Fruit fly (Drosophila melanogaster) whole organism, embryonic: Measurements from ENCODE around the gene CG7685.

Experiments
- Adf1 ChIP-seq: fragments of 200-800 bp; sonication (Bioruptor generic); IDR thresholded peaks from 2 replicates; pipeline ENCODE4 v1.3.6; 2022; ENCODE audit warnings: missing biosample characterization, missing genetic modification characterization
- Aef1 ChIP-seq: fragments of 200-800 bp; sonication (Bioruptor generic); IDR thresholded peaks from 3 replicates; pipeline ENCODE4 v1.3.6; 2022; ENCODE audit warnings: missing biosample characterization, missing genetic modification characterization
- Bgb ChIP-seq: fragments of 200-800 bp; sonication (Bioruptor generic); IDR thresholded peaks from 2 replicates; pipeline ENCODE4 v1.3.6; 2022; ENCODE audit warnings: missing biosample characterization, missing genetic modification characterization; ENCODE audit not compliant: partially characterized antibody
- CG1024 ChIP-seq: fragments of 200-800 bp; sonication (Bioruptor generic); IDR thresholded peaks from 2 replicates; pipeline ENCODE4 v1.3.6; 2022; ENCODE audit warnings: missing biosample characterization, missing genetic modification characterization
- CG11085 ChIP-seq: fragments of 200-800 bp; sonication (Bioruptor generic); IDR thresholded peaks from 2 replicates; pipeline ENCODE4 v1.3.6; 2022; ENCODE audit warnings: missing biosample characterization, missing genetic modification characterization
- CG11247 ChIP-seq: fragments of 200-800 bp; sonication (Bioruptor generic); IDR thresholded peaks from 2 replicates; pipeline ENCODE4 v1.3.6; 2022; ENCODE audit warnings: missing biosample characterization, missing genetic modification characterization
- CG13894 ChIP-seq: fragments of 200-800 bp; sonication (Bioruptor generic); optimal IDR thresholded peaks from 3 replicates; lab custom pipeline; 2018; ENCODE audit warnings: missing biosample characterization, mild to moderate bottlenecking, missing genetic modification characterization, moderate library complexity
- CG14050 ChIP-seq: fragments of 200-800 bp; sonication (Bioruptor generic); IDR thresholded peaks from 3 replicates; pipeline ENCODE4 v1.3.6; 2022; ENCODE audit warnings: missing biosample characterization, missing genetic modification characterization
- CG14667 ChIP-seq: fragments of 200-800 bp; sonication (Bioruptor generic); IDR thresholded peaks from 2 replicates; pipeline ENCODE4 v1.3.6; 2022; ENCODE audit warnings: missing biosample characterization, missing genetic modification characterization
- CG17385 ChIP-seq: fragments of 200-800 bp; sonication (Bioruptor generic); optimal IDR thresholded peaks from 3 replicates; lab custom pipeline; 2018; ENCODE audit warnings: missing biosample characterization, mild to moderate bottlenecking, missing genetic modification characterization
- CG18599 ChIP-seq: fragments of 200-800 bp; sonication (Bioruptor generic); optimal IDR thresholded peaks from 3 replicates; lab custom pipeline; 2017; ENCODE audit warnings: missing biosample characterization, missing genetic modification characterization, mild to moderate bottlenecking, moderate library complexity, missing genetic modification reagents
- CG2116 ChIP-seq: fragments of 200-800 bp; sonication (Bioruptor generic); optimal IDR thresholded peaks from 3 replicates; lab custom pipeline; 2018; ENCODE audit warnings: missing biosample characterization, mild to moderate bottlenecking, missing genetic modification characterization
- CG2875 ChIP-seq: fragments of 200-800 bp; sonication (Bioruptor generic); optimal IDR thresholded peaks from 2 replicates; lab custom pipeline; 2017; ENCODE audit warnings: missing biosample characterization, mild to moderate bottlenecking, missing genetic modification characterization, missing genetic modification reagents
- CG2889 ChIP-seq: fragments of 200-800 bp; sonication (Bioruptor generic); IDR thresholded peaks from 3 replicates; pipeline ENCODE4 v1.3.6; 2022; ENCODE audit warnings: missing biosample characterization, missing genetic modification characterization
- CG32772 ChIP-seq: fragments of 200-800 bp; sonication (Bioruptor generic); IDR thresholded peaks from 2 replicates; pipeline ENCODE4 v1.3.6; 2022; ENCODE audit warnings: missing biosample characterization, missing genetic modification characterization
- CG33213 ChIP-seq: fragments of 200-800 bp; sonication (Bioruptor generic); optimal IDR thresholded peaks from 3 replicates; lab custom pipeline; 2016; ENCODE audit warnings: missing biosample characterization, missing genetic modification characterization
- CG3407 ChIP-seq: fragments of 200-800 bp; sonication (Bioruptor generic); optimal IDR thresholded peaks from 2 replicates; lab custom pipeline; 2018; ENCODE audit warnings: missing biosample characterization, mild to moderate bottlenecking, missing genetic modification characterization
- CG34422 ChIP-seq: fragments of 200-800 bp; sonication (Bioruptor generic); IDR thresholded peaks from 3 replicates; pipeline ENCODE4 v1.3.6; 2022; ENCODE audit warnings: missing biosample characterization, missing genetic modification characterization
- CG4617 ChIP-seq: fragments of 200-800 bp; sonication (Bioruptor generic); optimal IDR thresholded peaks from 3 replicates; lab custom pipeline; 2016; ENCODE audit warnings: missing biosample characterization, missing genetic modification characterization, borderline replicate concordance
- CG6689 ChIP-seq: fragments of 200-800 bp; sonication (Bioruptor generic); IDR thresholded peaks from 2 replicates; pipeline ENCODE4 v1.3.6; 2022; ENCODE audit warnings: missing biosample characterization, missing genetic modification characterization
- CG6791 ChIP-seq: fragments of 200-800 bp; sonication (Bioruptor generic); IDR thresholded peaks from 3 replicates; pipeline ENCODE4 v1.3.6; 2022; ENCODE audit warnings: missing biosample characterization, missing genetic modification characterization; ENCODE audit not compliant: partially characterized antibody
- CG8089 ChIP-seq: fragments of 200-800 bp; sonication (Bioruptor generic); optimal IDR thresholded peaks from 3 replicates; lab custom pipeline; 2016; ENCODE audit warnings: missing biosample characterization, missing genetic modification characterization
- CG8290 ChIP-seq, 3 experiments: fragments of 200-800 bp; sonication (Bioruptor generic); optimal IDR thresholded peaks; 2 replicates each; lab custom pipeline; 2016 to 2019; ENCODE audit warnings: missing biosample characterization in 3 of 3, missing genetic modification characterization in 3 of 3, mild to moderate bottlenecking in 2 of 3, moderate library complexity in 1 of 3
- CHES-1-like ChIP-seq: fragments of 200-800 bp; sonication (Bioruptor generic); optimal IDR thresholded peaks from 2 replicates; lab custom pipeline; 2016; ENCODE audit warnings: missing biosample characterization, missing genetic modification characterization
- Ets97D ChIP-seq: fragments of 200-800 bp; sonication (Bioruptor generic); optimal IDR thresholded peaks from 3 replicates; lab custom pipeline; 2016; ENCODE audit warnings: missing biosample characterization, missing genetic modification characterization
- GATAe ChIP-seq: fragments of 200-800 bp; sonication (Bioruptor generic); conservative IDR thresholded peaks from 2 replicates; pipeline ENCODE4 v1.3.6; 2022; ENCODE audit warnings: missing biosample characterization, missing genetic modification characterization
- Gsc ChIP-seq: fragments of 200-800 bp; sonication (Bioruptor generic); IDR thresholded peaks from 2 replicates; pipeline ENCODE4 v1.3.6; 2022; ENCODE audit warnings: missing biosample characterization, missing genetic modification characterization
- HLH3B ChIP-seq: fragments of 200-800 bp; sonication (Bioruptor generic); IDR thresholded peaks from 2 replicates; pipeline ENCODE4 v1.3.6; 2022; ENCODE audit warnings: missing biosample characterization, missing genetic modification characterization
- HLH54F ChIP-seq: fragments of 200-800 bp; sonication (Bioruptor generic); optimal IDR thresholded peaks from 3 replicates; lab custom pipeline; 2016; ENCODE audit warnings: missing biosample characterization, missing genetic modification characterization
- HmgZ ChIP-seq: fragments of 200-800 bp; sonication (Bioruptor generic); optimal IDR thresholded peaks from 2 replicates; lab custom pipeline; 2018; ENCODE audit warnings: missing biosample characterization, mild to moderate bottlenecking, missing genetic modification characterization
- Ravus ChIP-seq: fragments of 200-800 bp; sonication (Bioruptor generic); IDR thresholded peaks from 2 replicates; pipeline ENCODE4 v1.3.6; 2022; ENCODE audit warnings: missing biosample characterization, missing genetic modification characterization
- Sry-δ ChIP-seq: fragments of 200-800 bp; sonication (Bioruptor generic); optimal IDR thresholded peaks from 2 replicates; lab custom pipeline; 2016; ENCODE audit warnings: missing biosample characterization, missing genetic modification characterization
- Xbp1 ChIP-seq: fragments of 200-800 bp; sonication (Bioruptor generic); optimal IDR thresholded peaks from 3 replicates; lab custom pipeline; 2016; ENCODE audit warnings: missing biosample characterization, mild to moderate bottlenecking, missing genetic modification characterization
- Xrp1 ChIP-seq: fragments of 200-800 bp; sonication (Bioruptor generic); IDR thresholded peaks from 2 replicates; pipeline ENCODE4 v1.3.6; 2022; ENCODE audit warnings: missing biosample characterization, missing genetic modification characterization
- bigmax ChIP-seq: fragments of 200-800 bp; sonication (Bioruptor generic); optimal IDR thresholded peaks from 2 replicates; lab custom pipeline; 2018; ENCODE audit warnings: missing biosample characterization, mild to moderate bottlenecking, missing genetic modification characterization
- ind ChIP-seq: fragments of 200-800 bp; sonication (Bioruptor generic); optimal IDR thresholded peaks from 3 replicates; lab custom pipeline; 2016; ENCODE audit warnings: missing biosample characterization, missing genetic modification characterization
- insv ChIP-seq, 2 experiments: fragments of 200-800 bp; sonication (Bioruptor generic); optimal IDR thresholded peaks; 3 replicates each; lab custom pipeline; 2016 to 2018; ENCODE audit warnings: missing biosample characterization in 2 of 2, missing genetic modification characterization in 2 of 2
- lola ChIP-seq, 3 experiments: fragments of >200 bp in 2 of 3; fragments of 200-800 bp in 1 of 3; sonication (Bioruptor generic) in 1 of 3; optimal IDR thresholded peaks; 2 replicates each; lab custom pipeline; 2017 to 2019; ENCODE audit warnings: missing biosample characterization in 3 of 3, missing genetic modification characterization in 3 of 3, mild to moderate bottlenecking in 1 of 3, moderate library complexity in 1 of 3
- prd ChIP-seq, 3 experiments: fragments of >200 bp in 2 of 3; fragments of 200-800 bp in 1 of 3; sonication (Bioruptor generic) in 1 of 3; optimal IDR thresholded peaks in 2 of 3; IDR thresholded peaks in 1 of 3; 2 replicates in 2 of 3; 3 replicates in 1 of 3; pipeline versions ENCODE4 v1.3.6 to Lab custom; 2017 to 2022; ENCODE audit warnings: missing biosample characterization in 1 of 3, missing genetic modification characterization in 1 of 3
- ro ChIP-seq: fragments of 200-800 bp; sonication (Bioruptor generic); IDR thresholded peaks from 2 replicates; pipeline ENCODE4 v1.3.6; 2022; ENCODE audit warnings: missing biosample characterization, missing genetic modification characterization
- tll ChIP-seq, 2 experiments: fragments of 200-800 bp in 1 of 2; fragments of >200 bp in 1 of 2; sonication (Bioruptor generic) in 1 of 2; optimal IDR thresholded peaks; 2 replicates each; lab custom pipeline; 2017 to 2019; ENCODE audit warnings: missing biosample characterization in 2 of 2, missing genetic modification characterization in 2 of 2, mild to moderate bottlenecking in 1 of 2, moderate library complexity in 1 of 2
- tna ChIP-seq: fragments of 200-800 bp; sonication (Bioruptor generic); IDR thresholded peaks from 2 replicates; pipeline ENCODE4 v1.3.6; 2022; ENCODE audit warnings: missing biosample characterization, missing genetic modification characterization; ENCODE audit not compliant: partially characterized antibody
- unc-4 ChIP-seq: fragments of 200-800 bp; sonication (Bioruptor generic); IDR thresholded peaks from 2 replicates; pipeline ENCODE4 v1.3.6; 2022; ENCODE audit warnings: missing biosample characterization, missing genetic modification characterization; ENCODE audit not compliant: partially characterized antibody
- wdn ChIP-seq: fragments of 200-800 bp; sonication (Bioruptor generic); IDR thresholded peaks from 2 replicates; pipeline ENCODE4 v1.3.6; 2022; ENCODE audit warnings: missing biosample characterization, missing genetic modification characterization
- wek ChIP-seq: fragments of 200-800 bp; sonication (Bioruptor generic); optimal IDR thresholded peaks from 3 replicates; lab custom pipeline; 2018; ENCODE audit warnings: missing biosample characterization, mild to moderate bottlenecking, missing genetic modification characterization, moderate library complexity
- zf30C ChIP-seq: fragments of 200-800 bp; sonication (Bioruptor generic); optimal IDR thresholded peaks from 3 replicates; lab custom pipeline; 2018; ENCODE audit warnings: missing biosample characterization, mild to moderate bottlenecking, missing genetic modification characterization
- zfh1 ChIP-seq: fragments of 200-800 bp; sonication (Bioruptor generic); IDR thresholded peaks from 3 replicates; pipeline ENCODE4 v1.3.6; 2022; ENCODE audit warnings: missing biosample characterization, missing genetic modification characterization

CG7685 gene

DNA sequence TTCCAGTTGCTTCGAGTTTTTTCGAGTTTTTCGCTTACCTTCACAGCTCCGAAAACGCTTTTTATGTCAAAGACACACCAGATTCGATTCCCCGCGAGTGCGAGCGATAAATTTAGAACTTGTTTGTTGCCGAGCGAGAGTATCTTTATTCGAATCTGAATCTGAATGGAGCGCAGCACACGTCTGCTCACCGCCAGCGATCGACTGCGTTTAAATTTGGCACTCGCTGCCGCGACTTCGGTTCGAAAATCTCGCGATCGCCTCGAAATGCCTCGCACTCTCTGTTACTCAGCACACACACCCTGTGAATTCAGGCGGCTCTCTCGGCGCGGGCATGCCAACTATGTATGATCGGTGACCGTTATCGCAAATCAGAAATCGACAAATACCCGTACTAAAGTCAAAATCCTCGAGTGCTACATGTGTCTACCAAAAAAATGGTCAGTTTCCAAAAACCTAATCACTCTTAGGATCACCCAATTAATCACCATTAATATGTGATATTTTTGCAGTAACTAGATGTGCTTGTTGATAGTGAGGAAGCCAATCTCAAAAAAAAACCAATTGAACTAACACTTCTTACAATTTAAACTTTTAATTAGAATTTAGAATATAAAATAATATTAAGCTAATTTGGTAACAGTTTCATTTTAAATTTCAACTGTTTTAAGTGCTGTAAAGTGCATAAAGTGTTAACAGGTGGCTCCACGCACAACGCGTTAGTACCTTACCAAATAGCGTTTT is 5.6 kb upstream of the CG7685 start, which contains the start of gene Vha100-2 (continued):
- TF ChIP-seq Ets97D (GFP tag; lab: Kevin White, UChicago) (peak; percentile 62), CG18599 (GFP tag; lab: Kevin White, UChicago) (peak; percentile 38), wek (GFP tag; lab: Kevin White, UChicago) (peak; percentile 91), Adf1 (GFP tag; lab: Robert Waterston, UW) (peak; percentile 68; the same call in 1 of the 2 replicates), CG14050 (GFP tag; lab: Robert Waterston, UW) (no peak), CG17385 (GFP tag; lab: Kevin White, UChicago) (peak; percentile 20), Ravus (no peak), CG8290 (GFP tag; optimal IDR thresholded peaks at IDR 0.05; lab: Kevin White, UChicago) (no peak), CG8290 (tag; optimal IDR thresholded peaks at IDR 0.05; lab: Kevin White, UChicago) (peak in 1 of 2 experiments; percentile 85), CG3407 (GFP tag; lab: Kevin White, UChicago) (no peak), CG6791 (no peak), tna (GFP tag; lab: Robert Waterston, UW) (peak; percentile 52; the same call in 1 of the 2 replicates), CG34422 (peak; percentile 42; the same call in 2 of the 3 replicates), lola (GFP tag; optimal IDR thresholded peaks at IDR 0.05; lab: Kevin White, UChicago) (no peak), Bgb (GFP tag; lab: Robert Waterston, UW) (peak; percentile 66), CG6689 (GFP tag; lab: Robert Waterston, UW) (no peak; the same call in 1 of the 2 replicates), CG11247 (GFP tag; lab: Robert Waterston, UW) (peak; percentile 46), insv (GFP tag; optimal IDR thresholded peaks at IDR 0.05; lab: Kevin White, UChicago) (peak in 1 of 2 experiments; percentile 51), wdn (GFP tag; lab: Robert Waterston, UW) (no peak), HLH3B (GFP tag; lab: Robert Waterston, UW) (peak; percentile 59), bigmax (GFP tag; lab: Kevin White, UChicago) (peak; percentile 3), CG2889 (GFP tag; lab: Robert Waterston, UW) (no peak), ind (GFP tag; lab: Kevin White, UChicago) (peak; percentile 51), tll (GFP tag; optimal IDR thresholded peaks at IDR 0.05; lab: Kevin White, UChicago) (peak in 1 of 2 experiments; percentile 4), ro (GFP tag; lab: Robert Waterston, UW) (no peak), CG1024 (GFP tag; lab: Robert Waterston, UW) (peak; percentile 13; the same call in 1 of the 2 replicates), CG32772 (0 out of 2 replicates have a peak, but pooled peaks have one; percentile 14), prd (optimal IDR thresholded peaks at IDR 0.05; lab: Kevin White, UChicago) (no peak), prd (GFP tag; IDR thresholded peaks at IDR 0.05; lab: Robert Waterston, UW) (peak; percentile 59), CG33213 (peak; percentile 20), Xrp1 (GFP tag; lab: Robert Waterston, UW) (0 out of 2 replicates have a peak, but pooled peaks have one; percentile 6), CG4617 (GFP tag; lab: Kevin White, UChicago) (peak; percentile 66), CG13894 (tag; lab: Kevin White, UChicago) (peak; percentile 44), CG14667 (GFP tag; lab: Robert Waterston, UW) (peak; percentile 6; the same call in 1 of the 2 replicates), Aef1 (GFP tag; lab: Robert Waterston, UW) (peak; percentile 36; the same call in 2 of the 3 replicates), HLH54F (GFP tag; lab: Kevin White, UChicago) (peak; percentile 33), CG2875 (GFP tag; lab: Kevin White, UChicago) (no peak), zf30C (GFP tag; lab: Kevin White, UChicago) (peak; percentile 7), Xbp1 (GFP tag; lab: Kevin White, UChicago) (peak; percentile 7), zfh1 (GFP tag; lab: Robert Waterston, UW) (peak; percentile 23; the same call in 2 of the 3 replicates), Sry-δ (GFP tag; lab: Kevin White, UChicago) (peak; percentile 10), unc-4 (GFP tag; lab: Robert Waterston, UW) (no peak), CG8089 (GFP tag; lab: Kevin White, UChicago) (no peak), HmgZ (tag; lab: Kevin White, UChicago) (peak; percentile 47), CHES-1-like (peak; percentile 28), CG2116 (GFP tag; lab: Kevin White, UChicago) (peak; percentile 20), CG11085 (peak; percentile 27; the same call in 1 of the 2 replicates), Gsc (GFP tag; lab: Robert Waterston, UW) (no peak), GATAe (GFP tag; lab: Robert Waterston, UW) (0 out of 2 replicates have a peak, but pooled peaks have one; percentile 18)
